Worm (Caenorhabditis elegans): ENCODE measurements around the gene hcf-1.

ce11 chrIV:7808583-7808982 lies 34.5 kb upstream of the hcf-1 start, which contains the start of gene C33H5.1:
- TF ChIP-seq ces-1 (GFP tag; optimal IDR thresholded peaks at IDR 0.05) (no peak), unc-86 (tag; optimal IDR thresholded peaks at IDR 0.05) (no peak), ztf-11 (tag; optimal IDR thresholded peaks at IDR 0.05) (no peak), ztf-4 (tag; optimal IDR thresholded peaks at IDR 0.05) (no peak), ama-1 (optimal IDR thresholded peaks at IDR 0.05) (no peak), egl-27 (tag; optimal IDR thresholded peaks at IDR 0.05) (no peak), nhr-237 (tag; optimal IDR thresholded peaks at IDR 0.05) (no peak), nhr-12 (tag; optimal IDR thresholded peaks at IDR 0.05) (no peak), swsn-7 (tag; optimal IDR thresholded peaks at IDR 0.05) (no peak), C34B4.2 (tag; optimal IDR thresholded peaks at IDR 0.05) (no peak)
